Worm (Caenorhabditis elegans): ENCODE results near the gene Y50E8A.12.
"Not testable (repeated sequence)": the region's sequence is repeated elsewhere in the genome, so short reads cannot be mapped to it uniquely, and the experiment has no call there.

Gene Y50E8A.12

DNA sequence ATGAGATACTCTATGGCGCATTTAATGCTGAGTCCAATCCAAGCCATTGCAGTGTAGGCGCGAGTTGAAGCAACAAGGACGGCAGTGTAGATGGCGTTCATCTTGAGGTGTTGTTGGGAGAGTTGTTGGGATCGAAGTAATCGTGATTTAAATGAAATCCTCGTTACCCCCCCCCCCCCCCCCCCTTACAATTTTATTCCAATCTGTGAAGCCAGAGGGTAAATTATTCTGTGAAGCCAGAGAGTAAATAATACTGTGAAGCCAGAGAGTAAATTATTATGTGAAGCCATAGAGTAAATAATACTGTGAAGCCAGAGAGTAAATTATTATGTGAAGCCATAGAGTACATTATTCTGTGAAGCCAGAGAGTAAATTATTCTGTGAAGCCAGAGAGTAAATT is 33.7 kb downstream of the Y50E8A.12 start, which contains the start of gene nspa-10:
Gene nspa-10 (minus strand): TSS at position 101 of the 400 bp plus-strand sequence.
- not testable (repeated sequence) for TF ChIP-seq attf-4 (tag; optimal IDR thresholded peaks at IDR 0.05); pha-4 (GFP tag; IDR thresholded peaks at IDR 0.05); pha-4 (tag; optimal IDR thresholded peaks at IDR 0.05); php-3 (GFP tag; IDR thresholded peaks at IDR 0.05)

DNA sequence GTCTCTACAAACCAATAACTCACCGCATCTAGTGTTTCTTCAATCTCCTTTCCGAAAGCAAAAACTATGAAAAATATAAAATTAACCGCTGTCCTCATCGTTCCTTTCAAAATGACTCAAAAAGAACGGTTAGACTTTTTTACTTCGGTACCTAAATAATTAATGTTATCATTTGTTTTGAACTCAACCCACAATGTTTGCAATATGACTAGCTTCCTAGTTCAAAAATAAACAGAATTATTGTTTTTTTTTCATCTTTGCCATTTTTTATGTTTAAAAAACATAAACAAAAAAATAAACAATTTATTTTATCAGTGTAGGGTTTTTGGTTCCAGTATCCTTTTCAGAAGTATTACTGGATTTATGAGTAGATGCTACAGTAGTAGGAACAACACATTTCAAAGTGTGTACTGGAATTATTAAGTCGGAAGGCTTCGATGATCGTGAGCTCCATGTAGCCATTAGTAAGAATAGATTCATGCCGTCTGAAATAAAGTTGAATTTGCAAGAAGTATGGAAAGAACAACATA is 35.3 kb downstream of the Y50E8A.12 start, which contains the start of the genes lipl-8 and Y50E8A.22:
Gene lipl-8 (minus strand): TSS at position 101 of the 530 bp plus-strand sequence.
Gene Y50E8A.22 (minus strand): TSS at position 480 of the 530 bp plus-strand sequence.
- TF ChIP-seq mxl-3 (GFP tag; optimal IDR thresholded peaks at IDR 0.05), result no peak
- no peak for TF ChIP-seq R02D3.7 (tag; optimal IDR thresholded peaks at IDR 0.05)
- no peak for TF ChIP-seq zfp-2 (tag; optimal IDR thresholded peaks at IDR 0.05)
- TF ChIP-seq jun-1 (tag; optimal IDR thresholded peaks at IDR 0.05), result no peak
- TF ChIP-seq hlh-30 (tag; optimal IDR thresholded peaks at IDR 0.05; ENCODE audit: insufficient read depth), result no peak
- no peak for TF ChIP-seq duxl-1 (tag; optimal IDR thresholded peaks at IDR 0.05; ENCODE audit: poor library complexity)
- no peak for TF ChIP-seq dmd-8 (GFP tag; IDR thresholded peaks at IDR 0.05)
- TF ChIP-seq hmg-1.1 (GFP tag; IDR thresholded peaks at IDR 0.05), result no peak
- no peak for TF ChIP-seq ztf-11 (tag; optimal IDR thresholded peaks at IDR 0.05)
- no peak for TF ChIP-seq ceh-62 (tag; optimal IDR thresholded peaks at IDR 0.05)
- TF ChIP-seq egl-27 (tag; optimal IDR thresholded peaks at IDR 0.05), result no peak
- TF ChIP-seq madf-9 (GFP tag; conservative IDR thresholded peaks at IDR 0.05), result no peak
- TF ChIP-seq madf-5 (GFP tag; IDR thresholded peaks at IDR 0.05), result no peak
- no peak for TF ChIP-seq ceh-28 (tag; optimal IDR thresholded peaks at IDR 0.05)
- no peak for TF ChIP-seq php-3 (GFP tag; IDR thresholded peaks at IDR 0.05)
- TF ChIP-seq daf-16 (GFP tag; optimal IDR thresholded peaks at IDR 0.05), result no peak
- no peak for TF ChIP-seq daf-16 (tag; optimal IDR thresholded peaks at IDR 0.05)

DNA sequence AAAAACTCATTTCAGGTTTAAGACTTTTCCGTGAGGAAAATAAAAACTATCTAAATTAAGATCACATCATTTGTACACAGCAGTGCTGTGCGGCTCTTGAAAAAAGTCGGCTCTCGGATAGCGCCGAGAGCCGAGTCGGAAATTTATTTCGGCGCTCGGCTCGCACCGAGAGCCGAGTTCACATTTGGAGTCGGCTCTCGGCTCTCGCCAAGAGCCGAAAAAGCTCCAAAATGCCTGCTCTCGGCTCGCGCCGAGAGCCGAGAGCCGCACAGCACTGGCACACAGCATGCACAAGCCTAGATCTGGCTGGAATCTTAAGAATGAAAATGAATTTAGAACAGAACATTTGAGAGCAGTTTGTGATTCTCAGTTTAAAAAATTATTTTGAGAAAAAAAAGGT is 37.0 kb downstream of the Y50E8A.12 start:
- TF ChIP-seq ceh-82 (tag; optimal IDR thresholded peaks at IDR 0.05), result no peak
- peak; percentile 89 for TF ChIP-seq set-16 (GFP tag; IDR thresholded peaks at IDR 0.05)

DNA sequence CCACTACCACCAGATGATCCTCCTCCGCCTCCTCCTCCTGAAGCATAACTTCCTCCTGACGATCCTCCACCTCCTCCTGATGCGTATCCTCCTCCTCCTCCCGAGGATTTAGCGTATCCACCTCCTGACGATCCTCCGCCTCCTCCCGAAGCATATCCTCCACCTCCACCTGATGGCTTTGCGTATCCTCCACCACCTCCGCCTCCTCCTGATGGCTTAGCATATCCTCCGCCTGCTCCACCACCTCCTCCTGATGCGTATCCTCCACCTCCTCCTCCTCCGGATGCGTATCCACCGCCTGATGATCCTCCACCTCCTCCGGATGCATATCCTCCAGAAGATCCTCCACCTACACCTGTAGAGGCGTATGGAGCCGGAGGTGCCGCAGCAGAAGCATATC is 39.2 kb downstream of the Y50E8A.12 start:
- TF ChIP-seq set-16 (GFP tag; IDR thresholded peaks at IDR 0.05) (peak; percentile 87), F44E2.7 (GFP tag; IDR thresholded peaks at IDR 0.05) (no peak), hlh-11 (tag; optimal IDR thresholded peaks at IDR 0.05) (no peak), nhr-6 (tag; optimal IDR thresholded peaks at IDR 0.05) (no peak), nhr-76 (tag; optimal IDR thresholded peaks at IDR 0.05) (no peak)

DNA sequence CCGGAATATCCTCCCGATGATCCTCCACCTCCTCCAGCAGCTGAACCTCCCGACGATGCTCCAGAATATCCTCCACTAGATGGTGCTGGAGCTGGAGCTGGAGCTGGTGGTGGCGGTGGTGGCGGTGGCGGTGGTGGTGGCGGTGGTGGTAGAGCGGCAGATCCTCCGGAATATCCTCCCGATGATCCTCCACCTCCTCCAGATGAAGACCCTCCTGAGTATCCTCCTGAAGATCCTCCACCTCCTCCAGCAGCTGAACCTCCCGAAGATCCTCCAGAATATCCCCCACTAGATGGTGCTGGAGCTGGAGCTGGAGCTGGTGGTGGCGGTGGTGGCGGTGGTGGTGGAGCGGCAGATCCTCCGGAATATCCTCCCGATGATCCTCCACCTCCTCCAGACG is 40.6 kb downstream of the Y50E8A.12 start:
- peak; percentile 92 for TF ChIP-seq set-16 (GFP tag; IDR thresholded peaks at IDR 0.05)

DNA sequence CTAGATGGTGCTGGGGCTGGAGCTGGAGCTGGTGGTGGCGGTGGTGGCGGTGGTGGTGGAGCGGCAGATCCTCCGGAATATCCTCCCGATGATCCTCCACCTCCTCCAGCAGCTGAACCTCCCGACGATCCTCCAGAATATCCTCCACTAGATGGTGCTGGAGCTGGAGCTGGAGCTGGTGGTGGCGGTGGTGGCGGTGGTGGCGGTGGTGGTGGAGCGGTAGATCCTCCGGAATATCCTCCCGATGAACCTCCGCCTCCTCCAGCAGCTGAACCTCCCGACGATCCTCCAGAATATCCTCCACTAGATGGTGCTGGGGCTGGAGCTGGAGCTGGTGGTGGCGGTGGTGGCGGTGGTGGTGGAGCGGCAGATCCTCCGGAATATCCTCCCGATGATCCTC is 41.1 kb downstream of the Y50E8A.12 start:
- peak; percentile 70 for TF ChIP-seq set-16 (GFP tag; IDR thresholded peaks at IDR 0.05)

DNA sequence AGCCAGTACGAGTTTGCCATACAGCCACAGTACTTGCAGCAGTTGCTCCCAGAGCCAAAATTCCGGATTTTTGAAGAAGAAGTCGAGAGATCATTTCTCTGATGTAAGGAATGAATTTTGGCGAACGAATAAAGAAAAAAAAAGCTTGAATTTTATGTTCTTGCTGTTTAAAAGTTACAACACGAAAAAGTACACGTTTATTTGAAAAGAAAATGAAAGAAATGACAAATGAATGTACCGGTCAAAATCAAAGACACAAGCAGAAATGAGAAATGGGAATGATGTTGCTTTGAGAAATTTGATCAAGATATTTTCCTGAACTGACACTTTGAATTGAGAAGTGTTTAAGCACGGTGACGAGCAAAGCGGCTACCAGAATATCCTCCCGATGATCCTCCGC is 42.8 kb downstream of the Y50E8A.12 start, which contains the start of gene Y50E8A.6:
Gene Y50E8A.6 (minus strand): TSS at position 101 of the 400 bp plus-strand sequence.
- no peak for TF ChIP-seq F37D6.2 (tag; optimal IDR thresholded peaks at IDR 0.05)
- TF ChIP-seq rbr-2 (tag; optimal IDR thresholded peaks at IDR 0.05), result no peak
- TF ChIP-seq nhr-237 (tag; optimal IDR thresholded peaks at IDR 0.05), result no peak
- TF ChIP-seq nhr-102 (tag; optimal IDR thresholded peaks at IDR 0.05), result no peak
- TF ChIP-seq mep-1 (tag; optimal IDR thresholded peaks at IDR 0.05), result no peak
- TF ChIP-seq daf-12 (tag; optimal IDR thresholded peaks at IDR 0.05), result no peak
- no peak for TF ChIP-seq dpl-1 (GFP tag; optimal IDR thresholded peaks at IDR 0.05)
